Fruit fly (Drosophila melanogaster) whole organism, embryonic: Measurements from ENCODE around the gene anchor.
A peak's percentile ranks its signal among the peaks of the same experiment; 100 is the strongest.

Experiments
- ATbp ChIP-seq: fragments of 200-800 bp; sonication (Bioruptor generic); optimal IDR thresholded peaks from 2 replicates; lab custom pipeline; 2017; ENCODE audit warnings: missing biosample characterization, mild to moderate bottlenecking, missing genetic modification characterization, missing genetic modification reagents
- Aef1 ChIP-seq: fragments of 200-800 bp; sonication (Bioruptor generic); IDR thresholded peaks from 3 replicates; pipeline ENCODE4 v1.3.6; 2022; ENCODE audit warnings: missing biosample characterization, missing genetic modification characterization
- Antp ChIP-seq: fragments of 200-800 bp; sonication (Bioruptor generic); optimal IDR thresholded peaks from 3 replicates; lab custom pipeline; 2016; ENCODE audit warnings: missing biosample characterization, missing genetic modification characterization
- B-H2 ChIP-seq: fragments of 200-800 bp; sonication (Bioruptor generic); optimal IDR thresholded peaks from 2 replicates; lab custom pipeline; 2018; ENCODE audit warnings: missing biosample characterization, mild to moderate bottlenecking, missing genetic modification characterization
- Blimp-1 ChIP-seq: fragments of 200-800 bp; sonication (Bioruptor generic); optimal IDR thresholded peaks from 3 replicates; lab custom pipeline; 2018; ENCODE audit warnings: missing biosample characterization, missing genetic modification characterization, mild to moderate bottlenecking, moderate library complexity, missing genetic modification reagents
- CG12104 ChIP-seq: fragments of 200-800 bp; sonication (Bioruptor generic); optimal IDR thresholded peaks from 3 replicates; lab custom pipeline; 2016; ENCODE audit warnings: missing biosample characterization, missing genetic modification characterization
- CG12942 ChIP-seq: fragments of 200-800 bp; sonication (Bioruptor generic); optimal IDR thresholded peaks from 3 replicates; lab custom pipeline; 2016; ENCODE audit warnings: missing biosample characterization, missing genetic modification characterization
- CG15011 ChIP-seq: fragments of 200-800 bp; sonication (Bioruptor generic); optimal IDR thresholded peaks from 3 replicates; lab custom pipeline; 2018; ENCODE audit warnings: missing biosample characterization, mild to moderate bottlenecking, missing genetic modification characterization
- CG15479 ChIP-seq: fragments of 200-800 bp; sonication (Bioruptor generic); optimal IDR thresholded peaks from 3 replicates; lab custom pipeline; 2019; ENCODE audit warnings: missing biosample characterization, mild to moderate bottlenecking, missing genetic modification characterization, moderate library complexity
- CG1603 ChIP-seq: fragments of 200-800 bp; sonication (Bioruptor generic); optimal IDR thresholded peaks from 2 replicates; lab custom pipeline; 2019; ENCODE audit warnings: missing biosample characterization, mild to moderate bottlenecking, missing genetic modification characterization, moderate library complexity
- CG17568 ChIP-seq: fragments of 200-800 bp; sonication (Bioruptor generic); optimal IDR thresholded peaks from 2 replicates; lab custom pipeline; 2018; ENCODE audit warnings: missing biosample characterization, mild to moderate bottlenecking, missing genetic modification characterization, moderate library complexity
- CG2712 ChIP-seq: fragments of 200-800 bp; optimal IDR thresholded peaks from 3 replicates; lab custom pipeline; 2019; ENCODE audit warnings: missing biosample characterization, mild to moderate bottlenecking, missing genetic modification characterization, moderate library complexity
- CG30020 ChIP-seq: fragments of 200-800 bp; optimal IDR thresholded peaks from 2 replicates; lab custom pipeline; 2019; ENCODE audit warnings: missing biosample characterization, mild to moderate bottlenecking, missing genetic modification characterization, moderate library complexity
- CG30403 ChIP-seq: fragments of 200-800 bp; sonication (Bioruptor generic); optimal IDR thresholded peaks from 3 replicates; lab custom pipeline; 2016; ENCODE audit warnings: missing biosample characterization, missing genetic modification characterization
- CG31224 ChIP-seq: fragments of 200-800 bp; sonication (Bioruptor generic); IDR thresholded peaks from 2 replicates; pipeline ENCODE4 v1.3.6; 2022; ENCODE audit warnings: missing biosample characterization, missing genetic modification characterization
- CG31441 ChIP-seq: fragments of 200-800 bp; sonication (Bioruptor generic); IDR thresholded peaks from 2 replicates; pipeline ENCODE4 v1.3.6; 2022; ENCODE audit warnings: missing biosample characterization, missing genetic modification characterization
- CG3281 ChIP-seq: fragments of 200-800 bp; sonication (Bioruptor generic); optimal IDR thresholded peaks from 3 replicates; lab custom pipeline; 2017; ENCODE audit warnings: missing biosample characterization, mild to moderate bottlenecking, missing genetic modification characterization
- CG6683 ChIP-seq: fragments of 200-800 bp; sonication (Bioruptor generic); optimal IDR thresholded peaks from 2 replicates; lab custom pipeline; 2017; ENCODE audit warnings: missing biosample characterization, mild to moderate bottlenecking, missing genetic modification characterization, missing genetic modification reagents
- CG7786 ChIP-seq: fragments of 200-800 bp; sonication (Bioruptor generic); optimal IDR thresholded peaks from 2 replicates; lab custom pipeline; 2016; ENCODE audit warnings: missing biosample characterization, missing genetic modification characterization
- CG8388 ChIP-seq: fragments of 200-800 bp; sonication (Bioruptor generic); optimal IDR thresholded peaks from 2 replicates; lab custom pipeline; 2019; ENCODE audit warnings: missing biosample characterization, mild to moderate bottlenecking, missing genetic modification characterization, moderate library complexity
- CoRest ChIP-seq: fragments of 200-800 bp; sonication (Bioruptor generic); optimal IDR thresholded peaks from 3 replicates; lab custom pipeline; 2018; ENCODE audit warnings: missing biosample characterization, mild to moderate bottlenecking, missing genetic modification characterization, moderate library complexity
- H2.0 ChIP-seq: fragments of 200-800 bp; sonication (Bioruptor generic); IDR thresholded peaks from 2 replicates; pipeline ENCODE4 v1.3.6; 2022; ENCODE audit warnings: missing biosample characterization, missing genetic modification characterization
- MBD-R2 ChIP-seq: fragments of 200-800 bp; sonication (Bioruptor generic); IDR thresholded peaks from 2 replicates; pipeline ENCODE4 v1.3.6; 2022; ENCODE audit warnings: missing biosample characterization, missing genetic modification characterization
- MESR4 ChIP-seq: fragments of 200-800 bp; sonication (Bioruptor generic); optimal IDR thresholded peaks from 2 replicates; lab custom pipeline; 2018; ENCODE audit warnings: missing biosample characterization, mild to moderate bottlenecking, missing genetic modification characterization, moderate library complexity
- MTF-1 ChIP-seq: fragments of 200-800 bp; sonication (Bioruptor generic); optimal IDR thresholded peaks from 2 replicates; lab custom pipeline; 2018; ENCODE audit warnings: missing biosample characterization, mild to moderate bottlenecking, missing genetic modification characterization, borderline replicate concordance
- PHDP ChIP-seq: fragments of 200-800 bp; sonication (Bioruptor generic); optimal IDR thresholded peaks from 3 replicates; lab custom pipeline; 2018; ENCODE audit warnings: missing biosample characterization, mild to moderate bottlenecking, missing genetic modification characterization, moderate library complexity
- Pdp1 ChIP-seq, 2 experiments: fragments of 200-800 bp; sonication (Bioruptor generic); optimal IDR thresholded peaks; 3 replicates each; lab custom pipeline; 2016; ENCODE audit warnings: missing biosample characterization in 2 of 2, missing genetic modification characterization in 2 of 2, mild to moderate bottlenecking in 1 of 2, moderate library complexity in 1 of 2
- Scr ChIP-seq: fragments of 200-800 bp; sonication (Bioruptor generic); IDR thresholded peaks from 2 replicates; pipeline ENCODE4 v1.3.6; 2022; ENCODE audit warnings: missing biosample characterization, missing genetic modification characterization; ENCODE audit not compliant: partially characterized antibody
- Sry-δ ChIP-seq: fragments of 200-800 bp; sonication (Bioruptor generic); optimal IDR thresholded peaks from 2 replicates; lab custom pipeline; 2016; ENCODE audit warnings: missing biosample characterization, missing genetic modification characterization
- bigmax ChIP-seq: fragments of 200-800 bp; sonication (Bioruptor generic); optimal IDR thresholded peaks from 2 replicates; lab custom pipeline; 2018; ENCODE audit warnings: missing biosample characterization, mild to moderate bottlenecking, missing genetic modification characterization
- cwo ChIP-seq: fragments of 200-800 bp; sonication (Bioruptor generic); optimal IDR thresholded peaks from 3 replicates; lab custom pipeline; 2017; ENCODE audit warnings: missing biosample characterization, missing genetic modification characterization, mild to moderate bottlenecking, moderate library complexity, missing genetic modification reagents
- eve ChIP-seq, 2 experiments: fragments of >200 bp; optimal IDR thresholded peaks; 2 replicates each; lab custom pipeline; 2017; ENCODE audit warnings: missing biosample characterization in 2 of 2, missing genetic modification characterization in 2 of 2
- eyg ChIP-seq: fragments of 200-800 bp; sonication (Bioruptor generic); optimal IDR thresholded peaks from 3 replicates; lab custom pipeline; 2016; ENCODE audit warnings: missing biosample characterization, missing genetic modification characterization
- gsb-n ChIP-seq: fragments of 200-800 bp; sonication (Bioruptor generic); optimal IDR thresholded peaks from 3 replicates; lab custom pipeline; 2018; ENCODE audit warnings: missing biosample characterization, mild to moderate bottlenecking, missing genetic modification characterization
- maf-S ChIP-seq: fragments of 200-800 bp; sonication (Bioruptor generic); optimal IDR thresholded peaks from 2 replicates; lab custom pipeline; 2016; ENCODE audit warnings: missing biosample characterization, missing genetic modification characterization
- org-1 ChIP-seq: fragments of 200-800 bp; sonication (Bioruptor generic); optimal IDR thresholded peaks from 2 replicates; lab custom pipeline; 2017; ENCODE audit warnings: missing biosample characterization, missing genetic modification characterization
- pb ChIP-seq: fragments of 200-800 bp; sonication (Bioruptor generic); optimal IDR thresholded peaks from 3 replicates; lab custom pipeline; 2016; ENCODE audit warnings: missing biosample characterization, missing genetic modification characterization
- shn ChIP-seq: fragments of 200-800 bp; sonication (Bioruptor generic); optimal IDR thresholded peaks from 3 replicates; lab custom pipeline; 2016; ENCODE audit warnings: missing biosample characterization, missing genetic modification characterization
- stwl ChIP-seq: fragments of 200-800 bp; sonication (Bioruptor generic); optimal IDR thresholded peaks from 3 replicates; lab custom pipeline; 2018; ENCODE audit warnings: missing biosample characterization, mild to moderate bottlenecking, missing genetic modification characterization, moderate library complexity
- tgo ChIP-seq: fragments of 200-800 bp; sonication (Bioruptor generic); IDR thresholded peaks from 3 replicates; pipeline ENCODE4 v1.3.6; 2022; ENCODE audit warnings: missing biosample characterization, missing genetic modification characterization
- tll ChIP-seq, 2 experiments: fragments of 200-800 bp in 1 of 2; fragments of >200 bp in 1 of 2; sonication (Bioruptor generic) in 1 of 2; optimal IDR thresholded peaks; 2 replicates each; lab custom pipeline; 2017 to 2019; ENCODE audit warnings: missing biosample characterization in 2 of 2, missing genetic modification characterization in 2 of 2, mild to moderate bottlenecking in 1 of 2, moderate library complexity in 1 of 2
- tna ChIP-seq: fragments of 200-800 bp; sonication (Bioruptor generic); IDR thresholded peaks from 2 replicates; pipeline ENCODE4 v1.3.6; 2022; ENCODE audit warnings: missing biosample characterization, missing genetic modification characterization; ENCODE audit not compliant: partially characterized antibody
- toy ChIP-seq: fragments of 200-800 bp; sonication (Bioruptor generic); IDR thresholded peaks from 2 replicates; pipeline ENCODE4 v1.3.6; 2022; ENCODE audit warnings: missing biosample characterization, missing genetic modification characterization
- trh ChIP-seq: fragments of 200-800 bp; sonication (Bioruptor generic); optimal IDR thresholded peaks from 2 replicates; lab custom pipeline; 2016; ENCODE audit warnings: missing biosample characterization, missing genetic modification characterization
- tup ChIP-seq: fragments of 200-800 bp; sonication (Bioruptor generic); optimal IDR thresholded peaks from 2 replicates; lab custom pipeline; 2016; ENCODE audit warnings: missing biosample characterization, mild to moderate bottlenecking, missing genetic modification characterization, moderate library complexity
- unc-4 ChIP-seq: fragments of 200-800 bp; sonication (Bioruptor generic); IDR thresholded peaks from 2 replicates; pipeline ENCODE4 v1.3.6; 2022; ENCODE audit warnings: missing biosample characterization, missing genetic modification characterization; ENCODE audit not compliant: partially characterized antibody
- unpg ChIP-seq: fragments of 200-800 bp; sonication (Bioruptor generic); optimal IDR thresholded peaks from 3 replicates; lab custom pipeline; 2018; ENCODE audit warnings: missing biosample characterization, mild to moderate bottlenecking, missing genetic modification characterization, moderate library complexity
- zfh1 ChIP-seq: fragments of 200-800 bp; sonication (Bioruptor generic); IDR thresholded peaks from 3 replicates; pipeline ENCODE4 v1.3.6; 2022; ENCODE audit warnings: missing biosample characterization, missing genetic modification characterization

The anchor gene

DNA sequence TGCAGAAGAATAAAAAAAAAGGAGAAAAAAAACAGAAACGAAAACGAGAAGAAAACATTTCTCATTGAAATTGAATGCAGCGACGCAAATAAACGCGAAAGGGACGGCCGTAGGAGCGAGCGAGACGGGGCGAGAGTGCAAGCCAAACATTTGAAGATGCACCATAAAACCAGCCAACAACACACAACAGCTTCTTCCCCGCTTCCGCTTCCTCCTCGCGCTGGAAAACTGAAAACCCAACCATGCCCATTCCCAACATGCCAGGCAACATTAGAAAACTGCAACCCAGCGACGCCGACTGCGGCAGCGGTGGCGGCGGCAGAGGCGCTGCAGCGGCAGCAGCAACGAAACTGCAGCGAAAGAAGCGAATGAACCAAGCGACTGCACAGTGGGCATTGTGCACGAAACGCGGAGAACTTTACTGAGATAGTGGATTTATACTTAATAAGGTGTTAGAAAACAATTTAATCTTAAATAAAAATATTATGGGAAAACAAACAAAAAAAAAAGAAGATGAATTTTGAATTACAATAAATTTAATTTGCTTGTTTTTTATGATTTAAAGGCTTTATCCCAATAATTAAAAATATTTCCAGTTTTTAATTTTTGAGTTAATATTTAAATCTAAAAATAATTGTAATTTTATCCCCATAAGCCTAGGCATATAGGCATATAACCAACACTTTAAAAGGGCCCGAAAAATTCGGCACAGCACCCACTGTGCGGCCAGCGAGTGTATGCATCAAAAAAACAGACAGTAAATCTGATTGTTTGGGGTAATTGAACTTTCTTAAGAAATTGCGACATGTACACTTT, 10.5 kb upstream of the anchor start (continued):
- TF ChIP-seq tna, result no peak
- TF ChIP-seq Antp (GFP tag; lab: Kevin White, UChicago), result no peak
- TF ChIP-seq Sry-δ (GFP tag; lab: Kevin White, UChicago), result no peak
- no peak for TF ChIP-seq stwl
- peak; percentile 70 for TF ChIP-seq Blimp-1 (GFP tag; lab: Kevin White, UChicago)
- TF ChIP-seq unc-4 (GFP tag; lab: Robert Waterston, UW), result no peak
- no peak for TF ChIP-seq CG1603 (tag; lab: Kevin White, UChicago)
- no peak for TF ChIP-seq eyg (GFP tag; lab: Kevin White, UChicago)
- peak; percentile 26 for TF ChIP-seq CG12942 (GFP tag; lab: Kevin White, UChicago)
- peak; percentile 72 for TF ChIP-seq CG8388
- TF ChIP-seq CG12104, result peak; percentile 47
- no peak for TF ChIP-seq toy (GFP tag; lab: Robert Waterston, UW)
- no peak for TF ChIP-seq CG6683 (GFP tag; lab: Kevin White, UChicago)
- TF ChIP-seq zfh1 (GFP tag; lab: Robert Waterston, UW), result no peak; the same call in 2 of the 3 replicates
- TF ChIP-seq CG3281 (GFP tag; lab: Kevin White, UChicago), result peak; percentile 8
- peak; percentile 6 for TF ChIP-seq org-1 (GFP tag; lab: Kevin White, UChicago)
- peak; percentile 25; the same call in 1 of the 3 replicates for TF ChIP-seq tgo
- no peak for TF ChIP-seq MBD-R2 (GFP tag; lab: Robert Waterston, UW)
- TF ChIP-seq CG7786 (GFP tag; lab: Kevin White, UChicago), result no peak
- no peak; the same call in 1 of the 2 replicates for TF ChIP-seq H2.0 (GFP tag; lab: Robert Waterston, UW)
- TF ChIP-seq CoRest (tag; lab: Kevin White, UChicago), result peak; percentile 86
- TF ChIP-seq trh, result peak; percentile 14
- no peak for TF ChIP-seq maf-S (GFP tag; lab: Kevin White, UChicago)
- TF ChIP-seq tll (GFP tag; optimal IDR thresholded peaks at IDR 0.05; lab: Kevin White, UChicago), result no peak
- peak; percentile 85 for TF ChIP-seq CG2712 (tag; lab: Kevin White, UChicago)
- TF ChIP-seq Aef1, result no peak
- TF ChIP-seq unpg, result peak; percentile 58
- TF ChIP-seq MTF-1 (GFP tag; lab: Kevin White, UChicago), result no peak
- TF ChIP-seq shn (GFP tag; lab: Kevin White, UChicago), result no peak
- no peak for TF ChIP-seq tup (GFP tag; lab: Kevin White, UChicago)
- TF ChIP-seq B-H2 (GFP tag; lab: Kevin White, UChicago), result no peak
- no peak for TF ChIP-seq CG15011
- no peak for TF ChIP-seq Pdp1 (GFP tag; optimal IDR thresholded peaks at IDR 0.05; lab: Kevin White, UChicago)
- TF ChIP-seq CG17568 (GFP tag; lab: Kevin White, UChicago), result peak; percentile 1
- no peak for TF ChIP-seq Scr (GFP tag; lab: Robert Waterston, UW)
- TF ChIP-seq CG30020, result peak; percentile 13
- peak; percentile 68 for TF ChIP-seq gsb-n
- TF ChIP-seq CG15479 (GFP tag; lab: Kevin White, UChicago), result no peak
- no peak for TF ChIP-seq pb
- TF ChIP-seq CG30403, result peak; percentile 57
- peak; percentile 92 for TF ChIP-seq CG31441 (GFP tag; lab: Robert Waterston, UW)
- peak in 1 of 2 experiments; percentile 87 for TF ChIP-seq eve (GFP tag; optimal IDR thresholded peaks at IDR 0.05; lab: Kevin White, UChicago)
- TF ChIP-seq CG31224, result no peak
- TF ChIP-seq MESR4 (GFP tag; lab: Kevin White, UChicago), result no peak
- TF ChIP-seq PHDP, result peak; percentile 64
- TF ChIP-seq cwo, result peak; percentile 1
- peak; percentile 59 for TF ChIP-seq ATbp (GFP tag; lab: Kevin White, UChicago)
- no peak for TF ChIP-seq bigmax (GFP tag; lab: Kevin White, UChicago)
